Fruit fly (Drosophila melanogaster): ENCODE measurements around the gene CG16974.

CG16974 gene

dm6 chr2L:13203437-13204137, 11.8 kb upstream of the CG16974 start, which contains the start of gene Pect (continued):
- no peak for TF ChIP-seq shn (GFP tag; optimal IDR thresholded peaks at IDR 0.05)
- peak; percentile 4 for TF ChIP-seq ftz-f1 (GFP tag; optimal IDR thresholded peaks at IDR 0.05)
- peak; percentile 8 for TF ChIP-seq CG12155 (GFP tag; optimal IDR thresholded peaks at IDR 0.05)
- TF ChIP-seq Xbp1 (GFP tag; optimal IDR thresholded peaks at IDR 0.05): peak; percentile 2
- no peak for TF ChIP-seq ap (GFP tag; IDR thresholded peaks at IDR 0.05)
- 0 out of 3 replicates have a peak, but pooled peaks have one; percentile 2 for TF ChIP-seq dysf (GFP tag; IDR thresholded peaks at IDR 0.05)
- TF ChIP-seq ttk (GFP tag; IDR thresholded peaks at IDR 0.05): no peak
- TF ChIP-seq dmrt11E (tag; optimal IDR thresholded peaks at IDR 0.05): peak; percentile 37
- TF ChIP-seq eve (GFP tag; optimal IDR thresholded peaks at IDR 0.05): no peak
- no peak for TF ChIP-seq abd-A (tag; optimal IDR thresholded peaks at IDR 0.05)
- no peak for TF ChIP-seq bcd (GFP tag; optimal IDR thresholded peaks at IDR 0.05)
- TF ChIP-seq CG18619 (GFP tag; optimal IDR thresholded peaks at IDR 0.05): no peak
- peak; percentile 8 for TF ChIP-seq NC2α (GFP tag; optimal IDR thresholded peaks at IDR 0.05)
- peak; percentile 6 for TF ChIP-seq Myb (GFP tag; optimal IDR thresholded peaks at IDR 0.05)
- TF ChIP-seq Mrtf (GFP tag; IDR thresholded peaks at IDR 0.05): no peak
- TF ChIP-seq CG6813 (GFP tag; optimal IDR thresholded peaks at IDR 0.05): no peak
- no peak for TF ChIP-seq CG3726 (GFP tag; IDR thresholded peaks at IDR 0.05)
- TF ChIP-seq chn (GFP tag; optimal IDR thresholded peaks at IDR 0.05): no peak
- no peak for TF ChIP-seq Hsf (GFP tag; optimal IDR thresholded peaks at IDR 0.05)
- TF ChIP-seq ase (GFP tag; IDR thresholded peaks at IDR 0.05): no peak
- TF ChIP-seq CG5180 (GFP tag; optimal IDR thresholded peaks at IDR 0.05): no peak
- TF ChIP-seq crol (GFP tag; IDR thresholded peaks at IDR 0.05): no peak; the same call in 1 of the 2 replicates
- TF ChIP-seq CG14667 (GFP tag; IDR thresholded peaks at IDR 0.05): no peak
- peak; percentile 73 for TF ChIP-seq slbo (GFP tag; IDR thresholded peaks at IDR 0.05)
- TF ChIP-seq CG1792 (GFP tag; optimal IDR thresholded peaks at IDR 0.05): no peak
- TF ChIP-seq CG12744 (GFP tag; optimal IDR thresholded peaks at IDR 0.05): no peak
- no peak for TF ChIP-seq CG8478 (optimal IDR thresholded peaks at IDR 0.05)
- TF ChIP-seq Mad (GFP tag; optimal IDR thresholded peaks at IDR 0.05): no peak
- TF ChIP-seq Oaz (GFP tag; IDR thresholded peaks at IDR 0.05): no peak
- TF ChIP-seq Blimp-1 (GFP tag; optimal IDR thresholded peaks at IDR 0.05): no peak
- no peak for TF ChIP-seq sima (GFP tag; optimal IDR thresholded peaks at IDR 0.05)
- TF ChIP-seq Ptx1 (GFP tag; IDR thresholded peaks at IDR 0.05): peak; percentile 60
- TF ChIP-seq emc (GFP tag; optimal IDR thresholded peaks at IDR 0.05): no peak
- no peak for TF ChIP-seq CG9609 (GFP tag; optimal IDR thresholded peaks at IDR 0.05)
- TF ChIP-seq sqz (GFP tag; optimal IDR thresholded peaks at IDR 0.05): no peak
- TF ChIP-seq btn (GFP tag; optimal IDR thresholded peaks at IDR 0.05): no peak
- TF ChIP-seq CG3065 (GFP tag; optimal IDR thresholded peaks at IDR 0.05): no peak
- peak; percentile 49 for TF ChIP-seq CG12299 (tag; optimal IDR thresholded peaks at IDR 0.05)
- TF ChIP-seq CG17802 (tag; optimal IDR thresholded peaks at IDR 0.05): no peak
- peak; percentile 60 for TF ChIP-seq unc-4 (GFP tag; IDR thresholded peaks at IDR 0.05; ENCODE audit: partially characterized antibody)
- no peak for TF ChIP-seq CG5245 (GFP tag; optimal IDR thresholded peaks at IDR 0.05)
- no peak for TF ChIP-seq CG10462 (GFP tag; optimal IDR thresholded peaks at IDR 0.05)
- no peak for TF ChIP-seq CG1832 (GFP tag; optimal IDR thresholded peaks at IDR 0.05)
- TF ChIP-seq Atf6 (GFP tag; IDR thresholded peaks at IDR 0.05): no peak
- TF ChIP-seq Asciz (GFP tag; optimal IDR thresholded peaks at IDR 0.05): no peak
- TF ChIP-seq CG43689 (GFP tag; IDR thresholded peaks at IDR 0.05): no peak
- TF ChIP-seq CG4282 (GFP tag; optimal IDR thresholded peaks at IDR 0.05): no peak
- TF ChIP-seq Dip2 (GFP tag; IDR thresholded peaks at IDR 0.05): no peak
- TF ChIP-seq klu (GFP tag; IDR thresholded peaks at IDR 0.05): no peak
- TF ChIP-seq Atf3 (GFP tag; optimal IDR thresholded peaks at IDR 0.05): no peak
- TF ChIP-seq Usf (GFP tag; optimal IDR thresholded peaks at IDR 0.05): no peak
- TF ChIP-seq al (GFP tag; IDR thresholded peaks at IDR 0.05): 0 out of 2 replicates have a peak, but pooled peaks have one; percentile 27
